Fruit fly (Drosophila melanogaster) whole organism, larva: ENCODE results near the gene CG4390.

Source experiments
- noc ChIP-seq: fragments of 200-800 bp; sonication (Bioruptor generic); optimal IDR thresholded peaks from 3 replicates; lab custom pipeline; 2019; ENCODE audit warnings: missing biosample characterization, mild to moderate bottlenecking, missing genetic modification characterization, moderate library complexity

Gene CG4390

DNA sequence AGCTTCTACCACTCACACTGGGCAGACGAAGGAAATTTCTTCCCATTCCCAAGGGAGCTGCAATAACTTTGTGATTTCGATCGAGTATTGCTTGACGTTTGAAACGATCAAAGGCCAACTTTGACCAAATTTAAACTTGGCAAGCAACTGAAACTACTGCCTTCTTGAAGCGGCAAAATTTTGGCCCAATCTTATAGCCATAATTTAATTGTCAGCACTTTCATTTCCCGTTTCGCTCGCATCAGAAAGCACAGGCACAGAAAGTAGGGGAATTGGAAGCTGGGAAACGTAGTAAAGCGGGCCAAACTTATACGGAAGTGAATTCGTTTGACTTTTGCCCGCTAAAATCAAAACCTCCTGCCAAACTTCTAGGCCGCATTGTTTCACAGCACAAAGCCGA lies at the start of gene CG4390:
Gene CG4390 (minus strand): TSS at position 101 of the 400 bp plus-strand sequence.
- TF ChIP-seq noc (tag; lab: Kevin White, UChicago): no peak

DNA sequence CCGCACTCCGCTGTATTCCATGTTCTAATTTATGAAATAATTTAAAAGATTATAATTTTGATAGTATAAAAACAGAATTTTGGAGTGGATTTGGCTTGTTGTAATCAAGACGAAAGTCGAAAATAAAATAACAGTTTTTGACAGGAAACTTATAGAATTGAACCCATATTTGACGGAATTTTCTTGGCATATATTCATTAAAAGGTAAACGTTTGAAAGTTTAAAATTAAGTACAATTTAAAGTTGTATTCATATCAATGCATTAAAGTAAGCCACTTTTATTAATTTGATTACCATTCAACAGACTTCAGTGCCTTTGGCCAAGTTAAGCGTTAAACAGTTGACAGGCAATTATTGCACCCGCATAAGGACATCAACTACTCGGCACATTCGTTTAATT lies 48.3 kb upstream of the CG4390 start, which contains the start of gene CG31206:
Gene CG31206 (minus strand): TSS at position 101 of the 400 bp plus-strand sequence.
- TF ChIP-seq noc (tag; lab: Kevin White, UChicago): no peak

DNA sequence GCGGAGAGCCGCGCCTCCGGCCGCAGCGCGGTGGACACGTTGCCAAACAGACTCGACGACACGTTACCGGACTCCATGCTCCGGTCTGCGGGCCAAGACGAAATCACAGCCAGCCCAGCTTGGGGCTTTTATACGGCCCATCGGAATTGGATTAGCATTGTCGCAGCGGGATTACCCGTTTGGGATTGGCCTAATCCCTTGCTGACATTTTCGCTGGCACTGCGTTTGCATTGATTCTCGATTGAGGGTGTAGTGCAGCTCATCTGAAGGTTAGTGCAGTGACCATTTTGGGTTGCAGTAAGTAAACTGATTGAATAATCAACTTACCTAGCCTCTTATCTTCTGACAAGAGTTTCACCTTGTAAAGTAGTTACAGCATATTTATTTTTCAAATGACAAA lies 22.8 kb upstream of the CG4390 start, which contains the start of gene Rh3:
Gene Rh3 (minus strand): TSS at position 101 of the 400 bp plus-strand sequence.
- TF ChIP-seq noc (tag; lab: Kevin White, UChicago): no peak

DNA sequence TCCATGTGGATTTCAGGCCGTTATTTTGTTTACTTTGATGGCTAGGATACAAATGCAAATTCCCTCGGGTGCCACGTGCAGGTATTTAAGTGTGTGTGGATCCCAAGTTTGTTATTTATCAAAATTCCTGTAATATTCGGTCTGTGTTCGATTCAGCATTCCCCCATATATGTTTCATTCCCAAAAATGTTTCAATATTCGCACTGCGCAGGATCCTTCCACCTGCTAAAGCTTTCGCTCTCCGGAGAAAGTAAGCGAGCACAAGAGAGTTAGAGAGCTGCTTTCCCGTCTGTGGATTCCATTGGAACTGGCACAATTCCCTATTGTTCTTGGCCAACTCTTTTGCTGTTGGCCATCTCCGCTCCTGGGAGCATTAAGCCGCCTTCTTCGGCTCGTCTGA lies 20.7 kb upstream of the CG4390 start:
- no peak for TF ChIP-seq noc (tag; lab: Kevin White, UChicago)

DNA sequence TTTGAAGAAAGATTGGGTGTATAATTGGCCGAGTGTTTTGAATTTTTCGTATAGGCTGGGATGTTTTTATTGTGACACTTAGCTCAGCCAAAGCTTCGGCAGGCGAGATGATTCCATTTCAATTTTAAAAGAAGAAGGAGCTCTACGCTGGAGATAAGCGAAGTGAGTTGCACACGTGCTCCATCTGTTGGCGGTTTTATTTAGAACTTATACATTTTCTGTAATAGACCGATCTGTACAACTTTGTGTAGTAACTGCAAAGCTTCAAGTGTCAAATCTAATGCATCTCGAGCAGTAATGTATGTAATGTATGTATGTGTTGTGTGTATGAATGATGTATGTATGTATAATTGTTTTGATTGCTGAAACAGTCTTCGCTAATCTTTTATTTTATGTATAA lies 6.9 kb upstream of the CG4390 start:
- no peak for TF ChIP-seq noc (tag; lab: Kevin White, UChicago)

DNA sequence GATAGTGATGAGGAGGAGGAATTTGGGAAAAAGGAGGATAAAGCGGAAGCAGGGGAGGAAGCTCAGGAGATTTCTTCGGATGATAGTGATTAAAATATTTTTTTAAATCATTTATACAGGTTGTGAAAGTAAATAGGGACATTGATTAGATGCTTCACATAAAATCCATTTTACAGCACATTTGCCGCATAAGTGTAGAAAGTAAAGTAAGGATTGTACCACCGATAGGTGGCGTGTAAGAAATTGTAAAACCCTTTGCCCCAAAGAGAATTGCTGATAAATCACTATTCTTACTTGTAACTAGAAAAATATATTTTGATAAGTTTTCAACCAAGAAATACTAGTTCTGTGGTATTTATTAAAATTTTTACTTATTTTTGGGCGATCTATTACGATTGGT lies 590 bp downstream of the CG4390 start:
- TF ChIP-seq noc (tag; lab: Kevin White, UChicago): no peak

DNA sequence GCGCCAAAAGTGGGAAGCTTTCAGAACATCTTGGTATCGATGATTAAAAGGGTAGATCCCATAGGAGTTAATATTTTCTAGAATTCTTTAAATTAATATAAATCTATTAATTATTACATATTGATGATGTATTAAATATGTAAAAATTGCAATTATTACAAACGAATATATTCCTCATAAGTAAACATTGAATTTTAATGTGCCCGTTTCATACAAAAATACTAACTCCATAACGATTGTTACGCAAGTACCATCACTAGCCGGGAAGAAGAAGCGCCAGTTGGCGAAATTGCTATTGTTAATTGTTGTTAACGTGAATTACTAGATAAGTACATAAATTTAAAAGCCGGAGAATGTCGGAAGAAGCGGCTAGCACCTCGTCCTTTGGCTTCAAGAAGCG lies 2.0 kb downstream of the CG4390 start, which contains the start of gene mdlc:
Gene mdlc (plus strand): TSS at position 248 of the 400 bp plus-strand sequence.
- no peak for TF ChIP-seq noc (tag; lab: Kevin White, UChicago)

DNA sequence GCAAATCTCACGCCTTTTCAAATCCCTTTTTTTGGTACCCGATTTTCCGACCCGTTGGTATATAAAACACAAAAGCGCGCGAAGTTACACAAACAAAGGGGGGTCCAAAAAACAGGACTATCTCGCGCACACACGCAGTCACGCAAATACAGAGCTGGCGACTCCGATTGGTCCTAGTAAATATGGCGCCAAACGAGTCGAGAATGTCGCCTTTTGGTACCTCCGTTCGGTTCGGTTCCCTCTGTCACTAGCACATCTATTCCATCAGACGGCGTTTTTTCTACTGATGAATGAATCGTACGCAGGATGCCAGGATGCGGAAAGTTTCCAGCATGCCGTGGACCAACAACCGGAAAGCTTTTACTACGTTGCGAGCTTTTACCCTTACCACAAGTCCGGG lies 3.7 kb downstream of the CG4390 start, which contains the start of gene CG17193:
Gene CG17193 (minus strand): TSS at position 289 of the 400 bp plus-strand sequence.
- no peak for TF ChIP-seq noc (tag; lab: Kevin White, UChicago)

DNA sequence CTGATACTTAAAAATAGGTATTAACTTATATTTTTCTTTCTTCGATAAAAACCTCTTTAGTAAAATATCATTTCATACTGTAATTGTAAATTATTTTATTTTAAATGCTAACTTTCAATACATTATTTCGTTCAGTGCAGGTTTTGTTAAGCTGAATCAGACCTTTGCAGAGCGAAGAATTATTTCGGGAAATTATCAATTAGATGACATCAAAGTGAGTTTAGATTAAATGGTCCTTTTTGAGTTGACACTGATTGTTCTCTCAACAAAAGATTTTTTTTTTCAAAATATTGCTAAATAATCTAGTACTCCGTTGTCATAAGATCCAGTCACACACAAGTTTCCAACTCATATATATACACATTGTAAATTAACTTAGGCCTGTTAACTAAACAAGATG lies 17.1 kb downstream of the CG4390 start, which contains the start of the genes CG33934 and Indy-2:
Gene CG33934 (plus strand): TSS at position 301 of the 400 bp plus-strand sequence.
Gene Indy-2 (plus strand): TSS at position 301 of the 400 bp plus-strand sequence.
- TF ChIP-seq noc (tag; lab: Kevin White, UChicago): no peak

DNA sequence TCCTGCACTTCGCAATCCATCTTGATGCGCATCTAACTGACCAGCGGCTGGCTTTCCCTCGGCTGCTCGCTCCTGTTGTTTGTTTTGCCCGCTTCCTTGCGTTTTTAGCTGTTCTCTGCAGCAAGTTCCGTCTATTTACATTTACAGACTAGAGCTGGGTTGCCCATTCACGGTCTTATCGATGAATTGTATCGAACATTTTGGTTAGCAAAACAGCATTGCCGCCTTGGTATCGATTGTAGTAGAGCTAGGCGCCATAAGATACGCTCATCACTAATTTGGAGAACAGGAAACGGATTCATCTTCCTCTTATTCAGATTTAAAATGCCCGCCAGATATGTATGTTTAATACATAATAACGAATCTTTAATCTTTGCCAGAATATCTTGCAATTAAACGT lies 23.7 kb downstream of the CG4390 start, which contains the start of gene Regnase-1:
Gene Regnase-1 (minus strand): TSS at position 170 of the 400 bp plus-strand sequence.
- peak; percentile 68 for TF ChIP-seq noc (tag; lab: Kevin White, UChicago)

DNA sequence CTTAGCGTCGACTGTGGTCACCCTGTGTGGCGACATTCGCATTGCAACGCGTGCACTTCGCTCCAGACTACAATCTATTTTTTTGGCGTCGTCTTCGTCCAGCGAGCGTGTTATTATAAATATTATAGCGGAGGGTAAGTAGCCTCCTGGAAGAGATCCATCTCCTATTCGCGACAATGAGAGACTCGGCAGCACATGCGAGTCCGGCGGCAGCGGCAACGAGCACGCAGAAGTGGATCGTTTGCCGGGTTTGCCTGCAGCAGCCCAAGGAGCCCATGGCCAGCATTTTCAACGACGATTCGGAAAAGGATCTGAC lies 27.8 kb downstream of the CG4390 start, which contains the start of gene idc:
Gene idc (plus strand): TSS at position 60 of the 316 bp plus-strand sequence.
- no peak for TF ChIP-seq noc (tag; lab: Kevin White, UChicago)

DNA sequence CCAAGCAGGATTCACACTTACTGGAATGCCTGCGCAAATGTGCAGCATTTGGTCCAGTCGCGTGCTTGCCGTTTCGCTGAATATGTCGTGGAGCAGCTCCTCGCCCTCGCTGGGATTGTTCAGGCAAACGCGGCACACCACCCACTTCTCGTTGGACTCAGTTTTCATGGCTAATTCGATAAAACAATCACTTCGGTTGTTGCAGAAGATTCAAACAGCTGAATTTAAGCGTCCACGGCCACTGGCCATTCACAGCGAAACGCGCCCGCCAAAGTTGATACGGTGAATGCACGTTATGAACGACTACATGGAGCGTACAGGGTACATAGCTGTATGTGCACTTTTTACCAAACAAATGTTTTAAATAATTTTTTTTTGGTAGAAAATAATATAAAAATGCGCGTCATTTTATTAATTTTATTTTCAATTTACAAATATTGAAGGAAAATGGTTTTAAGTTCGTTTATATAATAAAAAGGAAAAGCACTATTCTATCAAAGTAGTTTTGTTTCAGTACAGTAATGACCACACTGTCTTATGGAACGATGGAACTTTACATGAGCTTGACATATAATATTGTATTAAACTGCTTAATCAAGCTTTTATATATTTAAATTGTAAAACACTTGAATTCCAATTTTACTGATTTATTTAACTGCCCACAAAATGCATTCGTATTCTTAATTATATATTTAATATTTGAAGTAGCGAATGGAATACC lies 28.3 kb downstream of the CG4390 start, which contains the start of gene trem:
Gene trem (minus strand): TSS at position 267 of the 721 bp plus-strand sequence.
- peak; percentile 75 for TF ChIP-seq noc (tag; lab: Kevin White, UChicago)

DNA sequence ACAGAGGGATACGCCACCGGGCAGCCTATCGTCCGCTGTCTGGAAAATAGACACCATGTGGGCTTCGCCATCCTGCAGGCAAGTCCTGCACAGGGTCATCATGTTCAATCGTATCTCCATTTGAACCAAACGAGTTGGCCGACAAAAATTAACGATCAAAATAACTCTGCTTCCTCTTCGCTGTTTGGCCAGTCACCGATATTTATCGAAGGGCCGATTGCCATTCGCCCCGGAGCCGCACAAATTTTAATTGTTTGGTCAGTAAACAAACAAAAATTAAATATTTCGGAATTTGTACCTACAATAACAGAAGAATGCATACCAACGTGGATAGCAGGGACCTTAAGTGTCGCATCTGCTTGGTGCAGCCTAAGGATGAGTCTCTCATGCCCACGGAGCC lies 31.7 kb downstream of the CG4390 start, which contains the start of the genes CG4424 and CG4854:
Gene CG4424 (minus strand): TSS at position 200 of the 400 bp plus-strand sequence.
Gene CG4854 (plus strand): TSS at position 218 of the 400 bp plus-strand sequence.
- no peak for TF ChIP-seq noc (tag; lab: Kevin White, UChicago)

DNA sequence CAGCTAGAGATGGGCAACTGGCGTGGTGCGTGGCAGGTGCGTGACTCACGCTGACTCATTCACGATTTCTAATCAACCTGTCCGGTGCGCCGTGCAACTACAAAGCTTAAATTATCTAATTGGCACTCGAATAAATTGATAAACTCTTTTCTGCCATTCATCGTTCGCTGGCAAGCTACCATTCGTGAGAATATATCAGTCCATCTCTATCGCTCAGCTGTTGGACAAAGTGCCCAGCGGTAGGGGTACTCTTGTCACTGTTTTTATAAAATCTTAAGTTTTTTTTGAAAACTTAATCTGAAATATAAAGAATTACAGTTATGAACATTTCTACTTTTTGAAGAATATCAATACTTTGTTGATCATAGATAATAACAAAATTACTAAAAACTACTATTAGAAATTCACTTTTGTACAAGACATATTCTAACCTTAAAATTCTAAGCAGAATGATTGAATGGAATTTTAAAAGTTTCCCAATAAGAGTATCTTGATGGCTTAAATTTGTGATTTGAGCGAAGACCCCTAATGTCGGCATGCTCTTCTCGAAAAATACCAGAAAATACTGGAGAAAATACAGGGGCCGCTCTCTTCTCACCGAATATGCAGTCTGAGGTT lies 38.3 kb downstream of the CG4390 start, which contains the start of the genes PIG-L and psidin:
Gene PIG-L (minus strand): TSS at position 187 of the 618 bp plus-strand sequence.
Gene psidin (plus strand): TSS at position 553 of the 618 bp plus-strand sequence.
- TF ChIP-seq noc (tag; lab: Kevin White, UChicago): no peak

DNA sequence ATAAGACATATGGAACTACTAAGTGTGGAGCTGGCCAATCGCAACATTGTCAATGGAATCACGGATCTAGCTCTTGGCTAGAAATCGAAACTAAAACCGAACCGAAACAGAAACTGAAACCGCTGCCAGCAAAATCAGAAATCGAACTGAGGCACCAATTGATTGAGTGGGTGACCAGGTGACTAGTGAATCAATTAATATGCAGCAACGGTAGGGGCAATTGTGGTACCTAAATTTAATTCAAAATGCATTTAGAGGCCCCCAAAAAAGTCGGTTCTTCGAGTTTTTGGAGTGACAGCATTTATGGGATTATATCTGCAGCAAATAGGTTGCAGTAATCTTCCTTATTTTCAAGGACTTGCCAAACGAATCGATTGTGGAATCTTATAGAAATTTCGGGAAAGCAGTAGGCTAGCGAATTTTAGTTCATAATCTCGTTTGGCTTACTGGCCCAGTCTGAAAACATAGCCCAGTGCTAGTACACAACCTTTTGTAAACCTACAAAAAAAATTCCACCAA lies 46.1 kb downstream of the CG4390 start, which contains the start of the genes CG17190 and CG4836:
Gene CG17190 (minus strand): TSS at position 101 of the 519 bp plus-strand sequence.
Gene CG4836 (plus strand): TSS at position 469 of the 519 bp plus-strand sequence.
- TF ChIP-seq noc (tag; lab: Kevin White, UChicago): no peak
